Worm (Caenorhabditis elegans) whole organism, L4/young adult: ENCODE data around the gene R02F2.5.

Experiments
- W03F9.2 ChIP-seq: fragments of 150-350 bp; optimal IDR thresholded peaks from 2 replicates; lab custom pipeline; 2014; ENCODE audit warnings: missing biosample characterization, missing genetic modification characterization
- dao-5 ChIP-seq: sonication (generic microtip); optimal IDR thresholded peaks from 2 replicates; lab custom pipeline; 2016; ENCODE audit warnings: missing genotype, missing genetic modification characterization, moderate library complexity, missing compliant biosample characterization
- him-1 ChIP-seq: sonication (generic microtip); optimal IDR thresholded peaks from 2 replicates; lab custom pipeline; 2016; ENCODE audit warnings: missing genotype, missing genetic modification reagents, missing genetic modification characterization, missing compliant biosample characterization

- TF ChIP-seq W03F9.2 (tag; lab: Kevin White, UChicago) = no peak
- TF ChIP-seq him-1 (tag; lab: Kevin White, UChicago) = no peak
- no peak for TF ChIP-seq dao-5
These were observed 16.1 kb downstream of the R02F2.5 start, which contains the start of gene R02F2.8 for ce11 chrIII:5495168-5495567.
